Worm (Caenorhabditis elegans): Measurements from ENCODE around the gene dmsr-16.

- no peak for TF ChIP-seq snpc-4 (GFP tag; optimal IDR thresholded peaks at IDR 0.05)
- no peak for TF ChIP-seq snpc-4 (tag; optimal IDR thresholded peaks at IDR 0.05)
- no peak for TF ChIP-seq attf-6 (GFP tag; IDR thresholded peaks at IDR 0.05)
- no peak for TF ChIP-seq F23B12.7 (tag; optimal IDR thresholded peaks at IDR 0.05; ENCODE audit: insufficient read depth)
- no peak for TF ChIP-seq mcd-1 (GFP tag; IDR thresholded peaks at IDR 0.05)
- no peak for TF ChIP-seq mel-28 (tag; optimal IDR thresholded peaks at IDR 0.05; ENCODE audit: borderline replicate concordance)
These were observed 12.0 kb downstream of the dmsr-16 start for ce11 chrV:6796894-6797293.

All from whole organism, young adult.